Worm (Caenorhabditis elegans): Measurements from ENCODE around the gene K08F8.7.
A peak's percentile ranks its signal among the peaks of the same experiment; 100 is the strongest.

Gene K08F8.7

ce11 chrII:8741277-8741676 is 13.9 kb downstream of the K08F8.7 start:
- no peak for TF ChIP-seq zag-1 (tag; optimal IDR thresholded peaks at IDR 0.05)
- no peak for TF ChIP-seq tlp-1 (tag; optimal IDR thresholded peaks at IDR 0.05)
- no peak for TF ChIP-seq ces-1 (GFP tag; optimal IDR thresholded peaks at IDR 0.05)
- TF ChIP-seq snpc-4 (tag; optimal IDR thresholded peaks at IDR 0.05) = no peak
- no peak for TF ChIP-seq elt-3 (tag; optimal IDR thresholded peaks at IDR 0.05)
- TF ChIP-seq egl-27 (tag; optimal IDR thresholded peaks at IDR 0.05) = no peak
- peak; percentile 14 for TF ChIP-seq tbx-2 (tag; optimal IDR thresholded peaks at IDR 0.05)
- TF ChIP-seq C16A3.4 (tag; optimal IDR thresholded peaks at IDR 0.05) = no peak
- TF ChIP-seq snu-23 (GFP tag; optimal IDR thresholded peaks at IDR 0.05) = peak; percentile 73
- TF ChIP-seq ceh-88 (GFP tag; IDR thresholded peaks at IDR 0.05) = no peak
- TF ChIP-seq mep-1 (tag; optimal IDR thresholded peaks at IDR 0.05) = peak; percentile 18
- no peak for TF ChIP-seq hlh-4 (tag; optimal IDR thresholded peaks at IDR 0.05)
- TF ChIP-seq nhr-90 (tag; optimal IDR thresholded peaks at IDR 0.05; ENCODE audit: poor library complexity) = no peak
- TF ChIP-seq efl-1 (optimal IDR thresholded peaks at IDR 0.05) = peak in 1 of 2 experiments; percentile 11
- TF ChIP-seq efl-1 (GFP tag; optimal IDR thresholded peaks at IDR 0.05 in 1 of 2) = peak in 1 of 2 experiments; percentile 74
- peak; percentile 75 for TF ChIP-seq rnt-1 (tag; optimal IDR thresholded peaks at IDR 0.05)
- TF ChIP-seq ets-5 (GFP tag; IDR thresholded peaks at IDR 0.05) = no peak
- TF ChIP-seq ztf-11 (tag; optimal IDR thresholded peaks at IDR 0.05) = no peak
- TF ChIP-seq fkh-8 (tag; optimal IDR thresholded peaks at IDR 0.05) = no peak
- TF ChIP-seq unc-130 (tag; optimal IDR thresholded peaks at IDR 0.05) = no peak
- TF ChIP-seq sup-37 (GFP tag; optimal IDR thresholded peaks at IDR 0.05) = no peak
- no peak for TF ChIP-seq Y116A8C.19 (tag; optimal IDR thresholded peaks at IDR 0.05; ENCODE audit: borderline replicate concordance)
- TF ChIP-seq mab-9 (GFP tag; IDR thresholded peaks at IDR 0.05) = no peak
- TF ChIP-seq ztf-4 (tag; optimal IDR thresholded peaks at IDR 0.05) = peak; percentile 8
- TF ChIP-seq alr-1 (tag; optimal IDR thresholded peaks at IDR 0.05; ENCODE audit: borderline replicate concordance) = no peak
- TF ChIP-seq sox-4 (tag; optimal IDR thresholded peaks at IDR 0.05) = no peak
- TF ChIP-seq C04F5.9 (tag; optimal IDR thresholded peaks at IDR 0.05) = no peak
- peak; percentile 72 for TF ChIP-seq nhr-19 (GFP tag; conservative IDR thresholded peaks at IDR 0.05)
- peak; percentile 2 for TF ChIP-seq nhr-47 (tag; optimal IDR thresholded peaks at IDR 0.05)
- TF ChIP-seq unc-62 (GFP tag; optimal IDR thresholded peaks at IDR 0.05) = no peak
- no peak for TF ChIP-seq ceh-90 (tag; optimal IDR thresholded peaks at IDR 0.05)
- TF ChIP-seq mdl-1 (tag; optimal IDR thresholded peaks at IDR 0.05) = peak in 1 of 2 experiments; percentile 86
- no peak for TF ChIP-seq ceh-82 (tag; optimal IDR thresholded peaks at IDR 0.05)
- no peak for TF ChIP-seq vab-15 (tag; optimal IDR thresholded peaks at IDR 0.05)
- TF ChIP-seq F16B12.6 (tag; optimal IDR thresholded peaks at IDR 0.05) = no peak
- TF ChIP-seq isw-1 (GFP tag; IDR thresholded peaks at IDR 0.05) = no peak
- TF ChIP-seq nhr-84 (tag; optimal IDR thresholded peaks at IDR 0.05) = no peak
- TF ChIP-seq dpl-1 (GFP tag; optimal IDR thresholded peaks at IDR 0.05) = peak in 2 of 3 experiments; percentile 8 to 16
- no peak for TF ChIP-seq unc-30 (tag; optimal IDR thresholded peaks at IDR 0.05)
- no peak for TF ChIP-seq hlh-17 (GFP tag; optimal IDR thresholded peaks at IDR 0.05; ENCODE audit: borderline replicate concordance)
- TF ChIP-seq pqm-1 (tag; optimal IDR thresholded peaks at IDR 0.05) = no peak
- TF ChIP-seq ama-1 (optimal IDR thresholded peaks at IDR 0.05) = no peak
- no peak for TF ChIP-seq blmp-1 (tag; optimal IDR thresholded peaks at IDR 0.05)
- TF ChIP-seq xbp-1 (tag; optimal IDR thresholded peaks at IDR 0.05) = peak; percentile 2
- TF ChIP-seq lin-14 (GFP tag; optimal IDR thresholded peaks at IDR 0.05) = peak; percentile 74
- no peak for TF ChIP-seq grh-1 (GFP tag; IDR thresholded peaks at IDR 0.05)
- no peak for TF ChIP-seq C34B4.2 (tag; optimal IDR thresholded peaks at IDR 0.05)
- TF ChIP-seq egl-13 (tag; optimal IDR thresholded peaks at IDR 0.05) = no peak
- no peak for TF ChIP-seq unc-98 (GFP tag; IDR thresholded peaks at IDR 0.05)
- TF ChIP-seq lin-39 (tag; optimal IDR thresholded peaks at IDR 0.05) = no peak
- no peak for TF ChIP-seq skn-1 (tag; optimal IDR thresholded peaks at IDR 0.05)
- no peak for TF ChIP-seq sptf-1 (tag; optimal IDR thresholded peaks at IDR 0.05)
- TF ChIP-seq efl-3 (GFP tag; optimal IDR thresholded peaks at IDR 0.05) = no peak
- TF ChIP-seq nhr-20 (tag; optimal IDR thresholded peaks at IDR 0.05) = peak; percentile 81
